Fruit fly (Drosophila melanogaster): ENCODE data around the gene RabGGTb.

DNA sequence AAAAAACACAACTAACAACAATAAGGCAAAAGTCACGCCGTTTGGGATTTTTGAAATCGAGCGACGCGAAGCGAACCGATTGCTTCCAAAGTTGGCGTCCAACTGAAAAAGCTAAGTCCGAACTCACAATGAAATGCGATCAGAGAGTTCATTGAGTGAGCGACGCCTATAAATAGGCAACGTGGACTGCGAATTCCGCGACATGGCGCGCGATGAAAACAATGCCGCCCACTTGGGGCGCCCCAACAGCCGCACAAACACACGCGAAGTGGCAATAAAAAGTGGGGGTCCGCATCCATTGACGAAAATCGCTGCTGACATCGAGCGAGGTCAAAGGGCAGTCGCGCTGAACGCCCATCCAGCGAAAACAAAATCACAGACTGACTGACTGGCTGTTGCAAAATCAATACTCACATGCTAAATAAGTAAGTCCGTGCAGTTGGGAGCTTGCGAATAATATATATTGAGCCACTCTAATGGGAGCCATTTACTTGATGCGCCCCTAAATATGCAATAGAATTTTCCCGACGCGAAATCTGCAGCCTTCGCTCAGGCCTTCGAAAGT, 23.6 kb upstream of the RabGGTb start:
- no peak for TF ChIP-seq h (GFP tag; optimal IDR thresholded peaks at IDR 0.05)
- no peak for TF ChIP-seq lola (GFP tag; optimal IDR thresholded peaks at IDR 0.05)
- no peak for TF ChIP-seq HLH106 (tag; optimal IDR thresholded peaks at IDR 0.05)
- TF ChIP-seq sv (GFP tag; optimal IDR thresholded peaks at IDR 0.05), result no peak
- no peak for TF ChIP-seq Rel (GFP tag; optimal IDR thresholded peaks at IDR 0.05)
- no peak for TF ChIP-seq Rel (tag; optimal IDR thresholded peaks at IDR 0.05)
